Worm (Caenorhabditis elegans) whole organism, L2 larva: Measurements from ENCODE around the gene sqv-7.

Experiments used
- C34F6.9 ChIP-seq: fragments of 150-350 bp; optimal IDR thresholded peaks from 2 replicates; lab custom pipeline; 2014; ENCODE audit warnings: missing biosample characterization, missing genetic modification characterization
- R02D3.7 ChIP-seq: fragments of 150-350 bp; optimal IDR thresholded peaks from 2 replicates; lab custom pipeline; 2014; ENCODE audit warnings: missing biosample characterization, missing genetic modification characterization
- Y55F3AM.14 ChIP-seq: fragments of 200-800 bp; sonication (Bioruptor generic); optimal IDR thresholded peaks from 2 replicates; lab custom pipeline; 2018; ENCODE audit warnings: mild to moderate bottlenecking, missing genetic modification characterization, missing compliant biosample characterization
- alr-1 ChIP-seq: fragments of 150-350 bp; optimal IDR thresholded peaks from 2 replicates; lab custom pipeline; 2014; ENCODE audit warnings: missing biosample characterization, missing genetic modification characterization
- aly-2 ChIP-seq: fragments of 150-350 bp; optimal IDR thresholded peaks from 2 replicates; lab custom pipeline; 2014; ENCODE audit warnings: missing biosample characterization, missing genetic modification characterization
- ama-1 ChIP-seq: fragments of 150-350 bp; optimal IDR thresholded peaks from 2 replicates; lab custom pipeline; 2018; ENCODE audit warnings: inconsistent platforms
- blmp-1 ChIP-seq: sonication (generic microtip); optimal IDR thresholded peaks from 2 replicates; lab custom pipeline; 2017; ENCODE audit warnings: missing genetic modification characterization, mild to moderate bottlenecking, missing compliant biosample characterization, antibody characterized with exemption, moderate library complexity; ENCODE audit not compliant: insufficient read depth
- crh-2 ChIP-seq: sonication (generic microtip); optimal IDR thresholded peaks from 2 replicates; lab custom pipeline; 2017; ENCODE audit warnings: missing biosample characterization, missing genetic modification characterization
- dmd-4 ChIP-seq: sonication (generic microtip); optimal IDR thresholded peaks from 2 replicates; lab custom pipeline; 2017; ENCODE audit warnings: missing biosample characterization, missing genetic modification characterization
- elt-3 ChIP-seq: sonication (generic microtip); optimal IDR thresholded peaks from 2 replicates; lab custom pipeline; 2017; ENCODE audit warnings: missing biosample characterization, missing genetic modification characterization
- fos-1 ChIP-seq: fragments of 150-350 bp; optimal IDR thresholded peaks from 2 replicates; lab custom pipeline; 2014; ENCODE audit warnings: missing biosample characterization, missing genetic modification characterization
- gmeb-1 ChIP-seq: fragments of 150-350 bp; optimal IDR thresholded peaks from 2 replicates; lab custom pipeline; 2014; ENCODE audit warnings: missing biosample characterization, missing genetic modification characterization
- lin-13 ChIP-seq: fragments of 150-350 bp; optimal IDR thresholded peaks from 2 replicates; lab custom pipeline; 2014; ENCODE audit warnings: missing biosample characterization, missing genetic modification reagents, missing genetic modification characterization
- lin-39 ChIP-seq: fragments of 150-350 bp; optimal IDR thresholded peaks from 2 replicates; lab custom pipeline; 2014; ENCODE audit warnings: missing biosample characterization, missing genetic modification reagents, missing genetic modification characterization
- lsy-2 ChIP-seq, 2 experiments: fragments of 150-350 bp in 1 of 2; sonication (generic microtip) in 1 of 2; optimal IDR thresholded peaks; 2 replicates each; lab custom pipeline; 2014 to 2017; ENCODE audit warnings: missing biosample characterization in 2 of 2, missing genetic modification characterization in 2 of 2
- mab-5 ChIP-seq: fragments of 150-350 bp; optimal IDR thresholded peaks from 2 replicates; lab custom pipeline; 2014; ENCODE audit warnings: missing biosample characterization, missing genetic modification characterization
- mbf-1 ChIP-seq: sonication (generic microtip); optimal IDR thresholded peaks from 2 replicates; lab custom pipeline; 2017; ENCODE audit warnings: missing biosample characterization, missing genetic modification characterization
- mdl-1 ChIP-seq, 2 experiments: fragments of 150-350 bp in 1 of 2; sonication (generic microtip) in 1 of 2; optimal IDR thresholded peaks; 2 replicates each; lab custom pipeline; 2017; ENCODE audit warnings: missing biosample characterization in 2 of 2, missing genetic modification characterization in 2 of 2
- nhr-10 ChIP-seq: sonication (generic microtip); optimal IDR thresholded peaks from 2 replicates; lab custom pipeline; 2017; ENCODE audit warnings: missing biosample characterization, missing genetic modification characterization
- nhr-129 ChIP-seq: fragments of 150-350 bp; optimal IDR thresholded peaks from 2 replicates; lab custom pipeline; 2014; ENCODE audit warnings: missing biosample characterization, missing genetic modification characterization
- nhr-21 ChIP-seq: fragments of 150-350 bp; optimal IDR thresholded peaks from 2 replicates; lab custom pipeline; 2014; ENCODE audit warnings: missing biosample characterization, missing genetic modification characterization
- nhr-237 ChIP-seq: fragments of 150-350 bp; optimal IDR thresholded peaks from 2 replicates; lab custom pipeline; 2014; ENCODE audit warnings: missing biosample characterization, missing genetic modification characterization
- nhr-6 ChIP-seq: fragments of 150-350 bp; optimal IDR thresholded peaks from 2 replicates; lab custom pipeline; 2014; ENCODE audit warnings: missing biosample characterization, missing genetic modification characterization
- nhr-77 ChIP-seq: fragments of 150-350 bp; optimal IDR thresholded peaks from 2 replicates; lab custom pipeline; 2014; ENCODE audit warnings: missing biosample characterization, missing genetic modification characterization
- peb-1 ChIP-seq: fragments of 150-350 bp; optimal IDR thresholded peaks from 2 replicates; lab custom pipeline; 2014; ENCODE audit warnings: missing biosample characterization, missing genetic modification characterization
- sem-4 ChIP-seq: fragments of 150-350 bp; optimal IDR thresholded peaks from 2 replicates; lab custom pipeline; 2014; ENCODE audit warnings: missing biosample characterization, missing genetic modification reagents, missing genetic modification characterization
- skn-1 ChIP-seq: sonication (generic microtip); optimal IDR thresholded peaks from 2 replicates; lab custom pipeline; 2017; ENCODE audit warnings: missing biosample characterization, missing genetic modification characterization
- sma-3 ChIP-seq: sonication (generic microtip); optimal IDR thresholded peaks from 2 replicates; lab custom pipeline; 2016; ENCODE audit warnings: missing genetic modification reagents, missing genetic modification characterization, missing compliant biosample characterization
- sma-9 ChIP-seq, 2 experiments: fragments of 150-350 bp in 1 of 2; sonication (generic microtip) in 1 of 2; optimal IDR thresholded peaks; 2 replicates each; lab custom pipeline; 2014 to 2016; ENCODE audit warnings: missing genetic modification characterization in 2 of 2, mild to moderate bottlenecking in 1 of 2, missing biosample characterization in 1 of 2, missing compliant biosample characterization in 1 of 2, missing genetic modification reagents in 1 of 2, moderate library complexity in 1 of 2
- unc-39 ChIP-seq: fragments of 150-350 bp; optimal IDR thresholded peaks from 2 replicates; lab custom pipeline; 2014; ENCODE audit warnings: missing biosample characterization, missing genetic modification characterization
- unc-55 ChIP-seq: fragments of 150-350 bp; sonication (generic microtip); optimal IDR thresholded peaks from 3 replicates; lab custom pipeline; 2014; ENCODE audit warnings: missing biosample characterization, missing genetic modification reagents, missing genetic modification characterization
- unc-62 ChIP-seq: fragments of 150-350 bp; optimal IDR thresholded peaks from 2 replicates; lab custom pipeline; 2014; ENCODE audit warnings: missing biosample characterization, missing genetic modification reagents, missing genetic modification characterization
- ztf-1 ChIP-seq: fragments of 200-800 bp; sonication (Bioruptor generic); conservative IDR thresholded peaks from 2 replicates; pipeline ENCODE4 v1.3.6; 2022; ENCODE audit warnings: missing genetic modification characterization, missing compliant biosample characterization
- ztf-11 ChIP-seq: sonication (generic microtip); optimal IDR thresholded peaks from 2 replicates; lab custom pipeline; 2017; ENCODE audit warnings: missing biosample characterization, missing genetic modification characterization
- ztf-4 ChIP-seq: fragments of 150-350 bp; optimal IDR thresholded peaks from 2 replicates; lab custom pipeline; 2014; ENCODE audit warnings: missing biosample characterization, missing genetic modification characterization

The sqv-7 gene

DNA sequence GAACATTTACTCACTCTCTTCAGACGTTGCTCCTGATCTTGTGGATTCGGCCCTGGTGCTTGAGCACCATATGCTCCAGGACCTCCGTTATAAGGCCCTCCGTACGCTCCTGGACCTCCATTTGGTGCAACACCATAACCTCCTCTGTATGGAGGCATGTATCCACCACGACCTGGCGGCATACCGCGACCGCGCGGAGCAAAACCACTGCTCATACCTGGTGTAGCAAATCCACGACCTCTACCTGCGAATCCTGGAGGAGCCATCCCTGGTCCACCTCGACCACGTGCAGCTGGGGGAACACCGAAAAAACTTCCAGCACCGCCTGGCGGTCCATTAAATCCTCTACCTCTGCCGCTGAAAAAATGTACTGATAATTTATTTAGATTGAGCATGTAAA lies 37.0 kb upstream of the sqv-7 start:
- no peak for TF ChIP-seq ztf-4 (tag; lab: Kevin White, UChicago)
- no peak for TF ChIP-seq blmp-1 (tag; lab: Kevin White, UChicago)
- TF ChIP-seq Y55F3AM.14 (GFP tag; lab: Kevin White, UChicago): no peak
- no peak for TF ChIP-seq skn-1 (tag; lab: Kevin White, UChicago)
- TF ChIP-seq R02D3.7 (tag; lab: Kevin White, UChicago): no peak
- TF ChIP-seq peb-1 (tag; lab: Kevin White, UChicago): no peak
- no peak for TF ChIP-seq lin-39
- TF ChIP-seq nhr-10: no peak
- no peak for TF ChIP-seq mdl-1 (tag; optimal IDR thresholded peaks at IDR 0.05; lab: Kevin White, UChicago)
- TF ChIP-seq ztf-1 (GFP tag; lab: Robert Waterston, UW): no peak
- TF ChIP-seq, all 48 proteins: peak for 0

DNA sequence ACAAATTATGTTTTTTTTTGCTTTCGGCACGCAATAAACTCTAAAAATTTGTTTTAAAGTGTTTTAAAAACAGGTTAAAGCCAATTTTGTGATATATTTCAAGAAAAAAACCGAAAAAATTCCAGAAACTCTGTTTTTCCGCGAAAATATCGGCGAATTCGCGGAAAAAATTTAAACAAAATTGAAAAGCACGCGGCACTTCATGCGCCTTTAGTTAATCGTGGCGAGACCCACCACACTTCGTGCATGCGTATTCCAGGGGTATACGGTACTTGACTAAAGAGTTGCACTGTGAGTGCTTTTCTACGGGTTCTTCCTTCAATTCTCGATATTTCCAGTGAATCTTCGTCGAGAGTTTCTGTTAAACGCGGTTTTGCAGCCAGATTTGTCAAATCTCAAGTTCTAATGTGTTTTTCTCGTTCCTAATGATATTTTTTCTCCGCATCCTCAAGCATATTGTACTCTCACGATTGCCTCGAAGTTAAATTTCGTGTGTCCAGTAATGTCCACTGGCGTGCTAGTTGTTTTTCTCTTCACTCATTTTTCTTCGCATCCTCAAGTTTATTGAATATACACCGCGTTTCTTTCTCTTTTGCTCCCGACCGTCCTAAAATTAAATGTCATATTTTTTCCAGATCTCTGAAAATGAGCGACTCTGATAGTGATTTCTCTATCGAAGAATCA lies 25.3 kb upstream of the sqv-7 start, which contains the start of gene cin-4:
cin-4 (plus strand) TSS at position 634 of the 684 bp plus-strand sequence.
- TF ChIP-seq ztf-11 (tag; lab: Kevin White, UChicago) (no peak), nhr-237 (tag; lab: Kevin White, UChicago) (no peak), unc-55 (GFP tag; lab: Kevin White, UChicago) (no peak), sma-9 (GFP tag; optimal IDR thresholded peaks at IDR 0.05; lab: Kevin White, UChicago) (no peak), sma-9 (tag; optimal IDR thresholded peaks at IDR 0.05; lab: Kevin White, UChicago) (no peak), lin-39 (no peak), peb-1 (tag; lab: Kevin White, UChicago) (no peak), unc-39 (tag; lab: Kevin White, UChicago) (no peak), nhr-10 (no peak), alr-1 (no peak), elt-3 (tag; lab: Kevin White, UChicago) (no peak), mbf-1 (no peak), nhr-21 (tag; lab: Kevin White, UChicago) (no peak), sma-3 (GFP tag; lab: Kevin White, UChicago) (no peak)

DNA sequence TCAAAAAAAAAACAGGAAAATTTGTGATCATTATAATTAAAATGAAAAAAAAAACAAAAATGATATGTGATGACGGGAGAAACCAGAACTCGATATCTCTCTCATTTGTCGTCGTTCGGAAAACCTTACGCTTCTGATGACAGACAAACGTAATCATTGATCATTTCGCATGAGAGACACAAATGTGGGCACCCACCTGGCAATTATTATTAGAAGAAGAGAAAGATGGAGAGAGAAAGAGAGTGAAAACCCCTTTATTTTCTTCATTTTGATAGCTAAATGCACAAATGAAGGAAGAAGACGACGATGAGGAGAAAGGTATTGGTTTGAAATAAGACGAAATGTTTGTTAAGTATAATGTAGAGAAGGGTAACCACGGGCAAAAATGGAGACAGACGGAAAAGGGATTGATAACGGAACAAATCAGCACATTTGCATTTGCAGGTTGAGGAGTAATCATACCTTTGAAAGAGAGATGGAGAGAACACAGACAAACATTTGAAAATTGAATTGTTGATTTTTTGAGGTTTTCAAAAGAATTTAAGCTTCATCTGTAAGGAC lies 18.7 kb upstream of the sqv-7 start:
- TF ChIP-seq nhr-77 (tag; lab: Kevin White, UChicago) (no peak), ama-1 (lab: Kevin White, UChicago) (no peak), gmeb-1 (tag; lab: Kevin White, UChicago) (peak; percentile 2), crh-2 (tag; lab: Kevin White, UChicago) (peak; percentile 27), dmd-4 (tag; lab: Kevin White, UChicago) (no peak), fos-1 (tag; lab: Kevin White, UChicago) (peak; percentile 35)
- TF ChIP-seq, all 48 proteins: peak for 3

DNA sequence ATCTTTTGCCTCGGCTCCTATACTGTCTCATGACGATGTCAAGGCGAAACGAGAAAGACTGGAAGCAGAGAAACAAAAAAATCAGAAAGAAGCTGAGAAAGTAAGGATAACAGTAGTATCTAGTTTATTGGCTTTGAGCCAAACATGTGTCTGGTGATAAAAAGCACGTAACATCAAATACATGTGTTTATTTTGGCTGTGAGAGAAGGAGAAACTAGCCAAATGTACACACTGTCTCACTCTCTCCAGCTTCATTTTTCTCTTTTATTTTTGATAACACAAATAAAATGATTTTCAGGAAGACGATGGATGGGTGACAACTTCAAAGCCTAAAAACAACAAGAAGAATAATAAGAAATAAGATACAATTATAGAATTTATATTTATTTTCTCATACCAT lies 17.0 kb upstream of the sqv-7 start:
- TF ChIP-seq dmd-4 (tag; lab: Kevin White, UChicago): no peak
- TF ChIP-seq unc-55 (GFP tag; lab: Kevin White, UChicago): no peak
- no peak for TF ChIP-seq unc-62 (GFP tag; lab: Kevin White, UChicago)
- TF ChIP-seq peb-1 (tag; lab: Kevin White, UChicago): no peak
- TF ChIP-seq aly-2: no peak
- no peak for TF ChIP-seq nhr-6

DNA sequence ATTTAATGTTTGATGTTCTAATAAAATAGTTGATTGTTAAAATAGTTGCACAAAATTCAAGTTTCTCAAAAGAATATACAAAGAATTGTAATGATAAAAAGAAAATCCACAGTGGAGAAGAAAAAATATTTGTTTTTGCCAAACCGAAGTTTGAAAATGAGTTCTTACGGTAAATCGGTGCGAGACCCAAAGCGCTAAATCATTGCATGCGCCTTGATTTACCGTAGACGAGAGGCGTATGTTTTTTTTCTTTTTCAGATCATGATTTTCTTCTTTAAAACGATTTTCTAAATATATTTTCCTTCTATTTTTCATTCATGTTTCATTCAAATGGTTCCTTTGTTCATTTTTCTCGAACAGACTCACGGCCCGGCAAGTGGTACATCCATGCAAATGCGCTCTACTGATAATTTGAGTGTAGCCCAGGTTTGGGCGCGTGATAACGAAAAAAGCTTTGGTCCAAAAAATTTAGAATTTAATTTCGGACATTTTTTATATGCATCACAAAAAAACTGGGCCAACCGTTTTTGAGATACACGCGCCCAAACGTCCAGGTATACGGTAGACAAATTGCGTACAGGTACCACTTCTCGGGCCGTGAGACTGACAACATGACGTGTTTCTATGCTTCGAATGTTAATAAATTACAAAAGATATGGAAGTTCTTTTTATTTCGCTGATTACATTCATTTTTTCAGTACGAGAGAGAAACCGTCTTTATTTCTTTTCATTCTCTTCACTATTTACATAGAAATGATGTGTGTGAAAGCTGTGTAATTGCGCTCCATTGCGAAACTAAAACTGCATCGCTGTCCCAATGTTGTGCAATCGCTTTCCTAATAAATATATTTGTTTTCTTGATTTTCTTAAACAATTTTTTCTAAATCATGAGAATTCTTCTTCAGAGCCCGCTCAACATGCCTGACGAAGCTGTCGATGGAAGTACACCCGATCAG lies 12.7 kb upstream of the sqv-7 start, which contains the start of gene znf-598:
znf-598 (plus strand) TSS at position 906 of the 956 bp plus-strand sequence.
- no peak for TF ChIP-seq peb-1 (tag; lab: Kevin White, UChicago)
- no peak for TF ChIP-seq nhr-21 (tag; lab: Kevin White, UChicago)
- no peak for TF ChIP-seq unc-55 (GFP tag; lab: Kevin White, UChicago)
- no peak for TF ChIP-seq dmd-4 (tag; lab: Kevin White, UChicago)
- TF ChIP-seq crh-2 (tag; lab: Kevin White, UChicago): peak; percentile 45
- TF ChIP-seq sem-4 (tag; lab: Kevin White, UChicago): no peak
- peak; percentile 55 for TF ChIP-seq fos-1 (tag; lab: Kevin White, UChicago)
- peak; percentile 25 for TF ChIP-seq sma-9 (GFP tag; optimal IDR thresholded peaks at IDR 0.05; lab: Kevin White, UChicago)
- no peak for TF ChIP-seq sma-9 (tag; optimal IDR thresholded peaks at IDR 0.05; lab: Kevin White, UChicago)
- TF ChIP-seq lsy-2 (tag; optimal IDR thresholded peaks at IDR 0.05; lab: Kevin White, UChicago): peak in 1 of 2 experiments; percentile 77
- peak; percentile 71 for TF ChIP-seq nhr-129
- peak; percentile 26 for TF ChIP-seq sma-3 (GFP tag; lab: Kevin White, UChicago)
- peak; percentile 61 for TF ChIP-seq C34F6.9 (tag; lab: Kevin White, UChicago)
- TF ChIP-seq mab-5 (tag; lab: Kevin White, UChicago): no peak
- TF ChIP-seq lin-13 (GFP tag; lab: Kevin White, UChicago): peak; percentile 45
